Fruit fly (Drosophila melanogaster) whole organism, embryonic: ENCODE measurements around the gene Tango9.
A peak's percentile ranks its signal among the peaks of the same experiment; 100 is the strongest.

ENCODE experiments used
- Adf1 ChIP-seq: fragments of 200-800 bp; sonication (Bioruptor generic); IDR thresholded peaks from 2 replicates; pipeline ENCODE4 v1.3.6; 2022; ENCODE audit warnings: missing biosample characterization, missing genetic modification characterization
- B-H1 ChIP-seq: fragments of 200-800 bp; sonication (Bioruptor generic); IDR thresholded peaks from 3 replicates; pipeline ENCODE4 v1.3.6; 2022; ENCODE audit warnings: missing biosample characterization, missing genetic modification characterization
- BtbVII ChIP-seq: fragments of 200-800 bp; sonication (Bioruptor generic); optimal IDR thresholded peaks from 3 replicates; lab custom pipeline; 2017; ENCODE audit warnings: missing biosample characterization, mild to moderate bottlenecking, missing genetic modification characterization
- Bteb2 ChIP-seq: fragments of 200-800 bp; sonication (Bioruptor generic); optimal IDR thresholded peaks from 2 replicates; lab custom pipeline; 2016; ENCODE audit warnings: missing biosample characterization, missing genetic modification characterization
- CG10209 ChIP-seq: fragments of 200-800 bp; sonication (Bioruptor generic); optimal IDR thresholded peaks from 3 replicates; lab custom pipeline; 2017; ENCODE audit warnings: missing biosample characterization, mild to moderate bottlenecking, missing genetic modification characterization, missing genetic modification reagents
- CG12155 ChIP-seq: fragments of 200-800 bp; sonication (Bioruptor generic); optimal IDR thresholded peaks from 3 replicates; lab custom pipeline; 2016; ENCODE audit warnings: missing biosample characterization, missing genetic modification characterization
- CG13123 ChIP-seq: fragments of 200-800 bp; sonication (Bioruptor generic); optimal IDR thresholded peaks from 2 replicates; lab custom pipeline; 2016; ENCODE audit warnings: missing biosample characterization, missing genetic modification characterization
- CG13424 ChIP-seq: fragments of 200-800 bp; sonication (Bioruptor generic); optimal IDR thresholded peaks from 2 replicates; lab custom pipeline; 2019; ENCODE audit warnings: missing biosample characterization, mild to moderate bottlenecking, missing genetic modification characterization, moderate library complexity
- CG16863 ChIP-seq: fragments of 200-800 bp; sonication (Bioruptor generic); optimal IDR thresholded peaks from 3 replicates; lab custom pipeline; 2016; ENCODE audit warnings: missing biosample characterization, missing genetic modification characterization
- CG17612 ChIP-seq: fragments of 200-800 bp; sonication (Bioruptor generic); IDR thresholded peaks from 2 replicates; pipeline ENCODE4 v1.3.6; 2022; ENCODE audit warnings: missing biosample characterization, missing genetic modification characterization
- CG17802 ChIP-seq: fragments of 200-800 bp; sonication (Bioruptor generic); optimal IDR thresholded peaks from 2 replicates; lab custom pipeline; 2018; ENCODE audit warnings: missing biosample characterization, mild to moderate bottlenecking, missing genetic modification characterization, moderate library complexity
- CG2889 ChIP-seq: fragments of 200-800 bp; sonication (Bioruptor generic); IDR thresholded peaks from 3 replicates; pipeline ENCODE4 v1.3.6; 2022; ENCODE audit warnings: missing biosample characterization, missing genetic modification characterization
- CG3065 ChIP-seq: fragments of 200-800 bp; sonication (Bioruptor generic); optimal IDR thresholded peaks from 2 replicates; lab custom pipeline; 2016; ENCODE audit warnings: missing biosample characterization, missing genetic modification characterization
- CG31388 ChIP-seq: fragments of 200-800 bp; sonication (Bioruptor generic); optimal IDR thresholded peaks from 2 replicates; lab custom pipeline; 2016; ENCODE audit warnings: missing biosample characterization, missing genetic modification characterization
- CG3163 ChIP-seq: fragments of 200-800 bp; sonication (Bioruptor generic); optimal IDR thresholded peaks from 3 replicates; lab custom pipeline; 2016; ENCODE audit warnings: missing biosample characterization, missing genetic modification characterization
- CG3847 ChIP-seq: fragments of 200-800 bp; sonication (Bioruptor generic); IDR thresholded peaks from 2 replicates; pipeline ENCODE4 v1.3.6; 2022; ENCODE audit warnings: missing biosample characterization, missing genetic modification characterization
- CG5245 ChIP-seq: fragments of 200-800 bp; sonication (Bioruptor generic); optimal IDR thresholded peaks from 3 replicates; lab custom pipeline; 2016; ENCODE audit warnings: missing biosample characterization, missing genetic modification characterization
- CG6254 ChIP-seq: fragments of 200-800 bp; sonication (Bioruptor generic); optimal IDR thresholded peaks from 3 replicates; lab custom pipeline; 2017; ENCODE audit warnings: mild to moderate bottlenecking, missing biosample characterization, missing genetic modification reagents, missing genetic modification characterization
- CG7556 ChIP-seq: fragments of 200-800 bp; sonication (Bioruptor generic); optimal IDR thresholded peaks from 2 replicates; lab custom pipeline; 2017; ENCODE audit warnings: missing biosample characterization, mild to moderate bottlenecking, missing genetic modification characterization
- CG7928 ChIP-seq: fragments of 200-800 bp; sonication (Bioruptor generic); optimal IDR thresholded peaks from 2 replicates; lab custom pipeline; 2017; ENCODE audit warnings: missing biosample characterization, mild to moderate bottlenecking, missing genetic modification characterization
- CG9609 ChIP-seq: fragments of 200-800 bp; sonication (Bioruptor generic); optimal IDR thresholded peaks from 3 replicates; lab custom pipeline; 2016; ENCODE audit warnings: missing biosample characterization, missing genetic modification characterization
- Chrac-16 ChIP-seq: fragments of 200-800 bp; sonication (Bioruptor generic); optimal IDR thresholded peaks from 3 replicates; lab custom pipeline; 2016; ENCODE audit warnings: missing biosample characterization, missing genetic modification characterization
- Ets65A ChIP-seq: fragments of 200-800 bp; sonication (Bioruptor generic); peaks from one replicate; lab custom pipeline; 2016; ENCODE audit warnings: missing biosample characterization, missing genetic modification characterization
- HHEX ChIP-seq: fragments of 200-800 bp; sonication (Bioruptor generic); optimal IDR thresholded peaks from 3 replicates; lab custom pipeline; 2017; ENCODE audit warnings: missing biosample characterization, mild to moderate bottlenecking, missing genetic modification characterization, missing genetic modification reagents
- Hsf ChIP-seq: fragments of 200-800 bp; sonication (Bioruptor generic); optimal IDR thresholded peaks from 3 replicates; lab custom pipeline; 2016; ENCODE audit warnings: missing biosample characterization, missing genetic modification characterization
- Mrtf ChIP-seq: fragments of 200-800 bp; sonication (Bioruptor generic); IDR thresholded peaks from 3 replicates; pipeline ENCODE4 v1.3.6; 2022; ENCODE audit warnings: missing biosample characterization, missing genetic modification characterization
- NK7.1 ChIP-seq: fragments of 200-800 bp; sonication (Bioruptor generic); optimal IDR thresholded peaks from 3 replicates; lab custom pipeline; 2016; ENCODE audit warnings: missing biosample characterization, missing genetic modification characterization
- Pdp1 ChIP-seq, 2 experiments: fragments of 200-800 bp; sonication (Bioruptor generic); optimal IDR thresholded peaks; 3 replicates each; lab custom pipeline; 2016; ENCODE audit warnings: missing biosample characterization in 2 of 2, missing genetic modification characterization in 2 of 2, mild to moderate bottlenecking in 1 of 2, moderate library complexity in 1 of 2
- Poxn ChIP-seq: fragments of 200-800 bp; sonication (Bioruptor generic); IDR thresholded peaks from 2 replicates; pipeline ENCODE4 v1.3.6; 2022; ENCODE audit warnings: missing biosample characterization, missing genetic modification characterization
- Xrp1 ChIP-seq: fragments of 200-800 bp; sonication (Bioruptor generic); IDR thresholded peaks from 2 replicates; pipeline ENCODE4 v1.3.6; 2022; ENCODE audit warnings: missing biosample characterization, missing genetic modification characterization
- ara ChIP-seq: fragments of 200-800 bp; sonication (Bioruptor generic); IDR thresholded peaks from 2 replicates; pipeline ENCODE4 v1.3.6; 2022; ENCODE audit warnings: missing biosample characterization, missing genetic modification characterization
- ash1 ChIP-seq: fragments of 200-800 bp; sonication (Bioruptor generic); optimal IDR thresholded peaks from 2 replicates; lab custom pipeline; 2018; ENCODE audit warnings: missing biosample characterization, mild to moderate bottlenecking, missing genetic modification characterization
- az2 ChIP-seq: fragments of 200-800 bp; sonication (Bioruptor generic); optimal IDR thresholded peaks from 3 replicates; lab custom pipeline; 2016; ENCODE audit warnings: missing biosample characterization, missing genetic modification characterization
- br ChIP-seq: fragments of >200 bp; optimal IDR thresholded peaks from 2 replicates; lab custom pipeline; 2017
- cg ChIP-seq: fragments of 200-800 bp; sonication (Bioruptor generic); optimal IDR thresholded peaks from 3 replicates; lab custom pipeline; 2019; ENCODE audit warnings: missing biosample characterization, mild to moderate bottlenecking, missing genetic modification characterization, moderate library complexity
- croc ChIP-seq: fragments of 200-800 bp; sonication (Bioruptor generic); conservative IDR thresholded peaks from 3 replicates; pipeline ENCODE4 v1.3.6; 2022; ENCODE audit warnings: missing biosample characterization, missing genetic modification characterization
- crp ChIP-seq, 2 experiments: fragments of 200-800 bp; sonication (Bioruptor generic); optimal IDR thresholded peaks; 2 replicates in 1 of 2; 3 replicates in 1 of 2; lab custom pipeline; 2017; ENCODE audit warnings: missing biosample characterization in 2 of 2, missing genetic modification characterization in 2 of 2, mild to moderate bottlenecking in 1 of 2, moderate library complexity in 1 of 2
- dmrt11E ChIP-seq: fragments of 200-800 bp; sonication (Bioruptor generic); optimal IDR thresholded peaks from 3 replicates; lab custom pipeline; 2018; ENCODE audit warnings: missing biosample characterization, mild to moderate bottlenecking, missing genetic modification characterization, moderate library complexity
- dmrt99B ChIP-seq: fragments of 200-800 bp; sonication (Bioruptor generic); optimal IDR thresholded peaks from 2 replicates; lab custom pipeline; 2018; ENCODE audit warnings: missing biosample characterization, mild to moderate bottlenecking, missing genetic modification characterization, moderate library complexity
- dysf ChIP-seq: fragments of 200-800 bp; sonication (Bioruptor generic); IDR thresholded peaks from 3 replicates; pipeline ENCODE4 v1.3.6; 2022; ENCODE audit warnings: missing biosample characterization, missing genetic modification characterization
- fu2 ChIP-seq: fragments of 200-800 bp; sonication (Bioruptor generic); optimal IDR thresholded peaks from 2 replicates; lab custom pipeline; 2016; ENCODE audit warnings: missing biosample characterization, missing genetic modification characterization
- gcm2 ChIP-seq: fragments of 200-800 bp; sonication (Bioruptor generic); optimal IDR thresholded peaks from 2 replicates; lab custom pipeline; 2016; ENCODE audit warnings: missing biosample characterization, missing genetic modification characterization
- hkb ChIP-seq, 2 experiments: fragments of 200-800 bp in 1 of 2; fragments of >200 bp in 1 of 2; sonication (Bioruptor generic) in 1 of 2; IDR thresholded peaks in 1 of 2; optimal IDR thresholded peaks in 1 of 2; 2 replicates each; pipeline versions ENCODE4 v1.3.6 to Lab custom; 2017 to 2022; ENCODE audit warnings: missing biosample characterization in 1 of 2, missing genetic modification characterization in 1 of 2
- psq ChIP-seq: fragments of 200-800 bp; sonication (Bioruptor generic); optimal IDR thresholded peaks from 2 replicates; lab custom pipeline; 2017; ENCODE audit warnings: missing biosample characterization, missing genetic modification characterization
- row ChIP-seq: fragments of 200-800 bp; sonication (Bioruptor generic); IDR thresholded peaks from 3 replicates; pipeline ENCODE4 v1.3.6; 2022; ENCODE audit warnings: missing biosample characterization, missing genetic modification characterization
- sim ChIP-seq: fragments of 200-800 bp; sonication (Bioruptor generic); IDR thresholded peaks from 2 replicates; pipeline ENCODE4 v1.3.6; 2022; ENCODE audit warnings: missing biosample characterization, missing genetic modification characterization
- slou ChIP-seq: fragments of 200-800 bp; sonication (Bioruptor generic); optimal IDR thresholded peaks from 3 replicates; lab custom pipeline; 2016; ENCODE audit warnings: missing biosample characterization, missing genetic modification characterization
- trh ChIP-seq: fragments of 200-800 bp; sonication (Bioruptor generic); optimal IDR thresholded peaks from 2 replicates; lab custom pipeline; 2016; ENCODE audit warnings: missing biosample characterization, missing genetic modification characterization
- unpg ChIP-seq: fragments of 200-800 bp; sonication (Bioruptor generic); optimal IDR thresholded peaks from 3 replicates; lab custom pipeline; 2018; ENCODE audit warnings: missing biosample characterization, mild to moderate bottlenecking, missing genetic modification characterization, moderate library complexity
- vnd ChIP-seq: fragments of 200-800 bp; sonication (Bioruptor generic); IDR thresholded peaks from 3 replicates; pipeline ENCODE4 v1.3.6; 2022; ENCODE audit warnings: missing biosample characterization, missing genetic modification characterization; ENCODE audit not compliant: partially characterized antibody
- zen2 ChIP-seq: fragments of 200-800 bp; sonication (Bioruptor generic); IDR thresholded peaks from 3 replicates; pipeline ENCODE4 v1.3.6; 2022; ENCODE audit warnings: missing biosample characterization, missing genetic modification characterization; ENCODE audit not compliant: partially characterized antibody

Gene Tango9

dm6 chr3R:11962739-11963214 lies 11.9 kb downstream of the Tango9 start, which contains the start of the genes CG3281 and aurA (continued):
- no peak for TF ChIP-seq hkb (optimal IDR thresholded peaks at IDR 0.05; lab: Kevin White, UChicago)
- 0 out of 2 replicates have a peak, but pooled peaks have one; percentile 40 for TF ChIP-seq hkb (GFP tag; IDR thresholded peaks at IDR 0.05; lab: Robert Waterston, UW)
- TF ChIP-seq az2 (GFP tag; lab: Kevin White, UChicago), result peak; percentile 50
- TF ChIP-seq CG3847, result peak; percentile 88
- peak; percentile 76 for TF ChIP-seq Bteb2
- TF ChIP-seq Mrtf, result no peak
- peak; percentile 54 for TF ChIP-seq CG7556 (GFP tag; lab: Kevin White, UChicago)
- TF ChIP-seq CG9609 (GFP tag; lab: Kevin White, UChicago), result peak; percentile 78
- TF ChIP-seq Hsf, result peak; percentile 83
- TF ChIP-seq dmrt11E (tag; lab: Kevin White, UChicago), result peak; percentile 66
- TF ChIP-seq CG10209 (GFP tag; lab: Kevin White, UChicago), result peak; percentile 56
- no peak for TF ChIP-seq CG6254 (GFP tag; lab: Kevin White, UChicago)
- peak; percentile 48 for TF ChIP-seq CG3163 (GFP tag; lab: Kevin White, UChicago)
- TF ChIP-seq CG16863 (GFP tag; lab: Kevin White, UChicago), result peak; percentile 50
- no peak for TF ChIP-seq sim (GFP tag; lab: Robert Waterston, UW)
- TF ChIP-seq CG13424, result peak; percentile 79
- no peak for TF ChIP-seq ash1 (GFP tag; lab: Kevin White, UChicago)
- peak; percentile 32 for TF ChIP-seq CG5245 (GFP tag; lab: Kevin White, UChicago)
- TF ChIP-seq ara (GFP tag; lab: Robert Waterston, UW), result peak; percentile 40; the same call in 1 of the 2 replicates
- no peak for TF ChIP-seq B-H1 (GFP tag; lab: Robert Waterston, UW)
- peak; percentile 83 for TF ChIP-seq Chrac-16 (GFP tag; lab: Kevin White, UChicago)
- TF ChIP-seq CG12155, result peak; percentile 76
- no peak for TF ChIP-seq gcm2 (GFP tag; lab: Kevin White, UChicago)
- no peak for TF ChIP-seq dmrt99B
- TF ChIP-seq Poxn (GFP tag; lab: Robert Waterston, UW), result peak; percentile 19; the same call in 1 of the 2 replicates
- TF ChIP-seq CG31388 (GFP tag; lab: Kevin White, UChicago), result no peak
- peak; percentile 78 to 82 for TF ChIP-seq Pdp1 (GFP tag; optimal IDR thresholded peaks at IDR 0.05; lab: Kevin White, UChicago)
- TF ChIP-seq crp (GFP tag; optimal IDR thresholded peaks at IDR 0.05; lab: Kevin White, UChicago), result peak; percentile 94 to 96
- peak; percentile 18 for TF ChIP-seq HHEX (GFP tag; lab: Kevin White, UChicago)
- peak; percentile 51; the same call in 1 of the 2 replicates for TF ChIP-seq Xrp1
- peak; percentile 60 for TF ChIP-seq CG13123 (GFP tag; lab: Kevin White, UChicago)
- TF ChIP-seq trh (GFP tag; lab: Kevin White, UChicago), result peak; percentile 36
- peak; percentile 95 for TF ChIP-seq row (GFP tag; lab: Robert Waterston, UW)
- peak; percentile 97 for TF ChIP-seq vnd (GFP tag; lab: Robert Waterston, UW)
- peak; percentile 1 for TF ChIP-seq CG3065 (GFP tag; lab: Kevin White, UChicago)
- no peak for TF ChIP-seq BtbVII (GFP tag; lab: Kevin White, UChicago)
- no peak for TF ChIP-seq br (lab: Kevin White, UChicago)
- peak; percentile 76 for TF ChIP-seq fu2 (GFP tag; lab: Kevin White, UChicago)
- no peak for TF ChIP-seq CG17612 (GFP tag; lab: Robert Waterston, UW)
- no peak for TF ChIP-seq Adf1
- peak; percentile 49 for TF ChIP-seq psq
- TF ChIP-seq Ets65A (GFP tag; lab: Kevin White, UChicago), result peak; percentile 96
- TF ChIP-seq CG2889 (GFP tag; lab: Robert Waterston, UW), result no peak
- peak; percentile 62 for TF ChIP-seq unpg
- TF ChIP-seq zen2 (GFP tag; lab: Robert Waterston, UW), result peak; percentile 84
- peak; percentile 71 for TF ChIP-seq dysf (GFP tag; lab: Robert Waterston, UW)
- TF ChIP-seq CG17802 (tag; lab: Kevin White, UChicago), result no peak
- TF ChIP-seq slou, result peak; percentile 76
- TF ChIP-seq croc (GFP tag; lab: Robert Waterston, UW), result peak; percentile 35
- TF ChIP-seq NK7.1, result no peak
- TF ChIP-seq CG7928 (GFP tag; lab: Kevin White, UChicago), result peak; percentile 7
- no peak for TF ChIP-seq cg (GFP tag; lab: Kevin White, UChicago)
